Fruit fly (Drosophila melanogaster): ENCODE measurements around the gene CG43349.

CG43349 gene

dm6 chr2L:1177522-1177921, 22.5 kb upstream of the CG43349 start, which contains the start of gene CG4896 (continued):
- no peak for TF ChIP-seq Atf3 (GFP tag; optimal IDR thresholded peaks at IDR 0.05)
- TF ChIP-seq pnt (GFP tag; optimal IDR thresholded peaks at IDR 0.05), result no peak
- TF ChIP-seq crc (GFP tag; optimal IDR thresholded peaks at IDR 0.05), result no peak
- no peak for TF ChIP-seq crol (GFP tag; IDR thresholded peaks at IDR 0.05)
- TF ChIP-seq Bteb2 (GFP tag; optimal IDR thresholded peaks at IDR 0.05), result no peak
- no peak for TF ChIP-seq tll (GFP tag; optimal IDR thresholded peaks at IDR 0.05)
- TF ChIP-seq CG42726 (GFP tag; IDR thresholded peaks at IDR 0.05; ENCODE audit: partially characterized antibody), result no peak
- TF ChIP-seq CG13123 (GFP tag; optimal IDR thresholded peaks at IDR 0.05), result no peak
- peak; percentile 17 for TF ChIP-seq phol (tag; optimal IDR thresholded peaks at IDR 0.05)
- no peak for TF ChIP-seq CG11504 (tag; optimal IDR thresholded peaks at IDR 0.05)
- TF ChIP-seq dm (GFP tag; optimal IDR thresholded peaks at IDR 0.05), result no peak
- peak; percentile 28 for TF ChIP-seq ems (GFP tag; optimal IDR thresholded peaks at IDR 0.05)
- no peak for TF ChIP-seq Vsx1 (GFP tag; optimal IDR thresholded peaks at IDR 0.05)
- TF ChIP-seq CG5245 (GFP tag; optimal IDR thresholded peaks at IDR 0.05), result no peak
- no peak for TF ChIP-seq Ets65A (GFP tag)
- TF ChIP-seq sens (GFP tag), result no peak
- peak; percentile 49; the same call in 1 of the 3 replicates for TF ChIP-seq ci (GFP tag; IDR thresholded peaks at IDR 0.05)
- no peak for TF ChIP-seq CG9215 (GFP tag; IDR thresholded peaks at IDR 0.05)
- TF ChIP-seq Hey (tag; optimal IDR thresholded peaks at IDR 0.05), result no peak
- no peak for TF ChIP-seq Sry-β (GFP tag; optimal IDR thresholded peaks at IDR 0.05)
- no peak for TF ChIP-seq sqz (GFP tag; optimal IDR thresholded peaks at IDR 0.05)
- TF ChIP-seq CHES-1-like (GFP tag; optimal IDR thresholded peaks at IDR 0.05), result no peak
- no peak for TF ChIP-seq CG9932 (GFP tag; IDR thresholded peaks at IDR 0.05)
- no peak for TF ChIP-seq CG18619 (GFP tag; optimal IDR thresholded peaks at IDR 0.05)
- TF ChIP-seq CG7372 (GFP tag; IDR thresholded peaks at IDR 0.05), result no peak
- no peak for TF ChIP-seq Eip74EF (GFP tag; optimal IDR thresholded peaks at IDR 0.05)
- no peak for TF ChIP-seq CG1792 (GFP tag; optimal IDR thresholded peaks at IDR 0.05)
- no peak for TF ChIP-seq salm (tag; optimal IDR thresholded peaks at IDR 0.05)
- TF ChIP-seq pan (optimal IDR thresholded peaks at IDR 0.05), result no peak
- TF ChIP-seq pan (GFP tag; optimal IDR thresholded peaks at IDR 0.05 in 1 of 2, IDR thresholded peaks at IDR 0.05 in 1 of 2), result no peak
- TF ChIP-seq sob (GFP tag; IDR thresholded peaks at IDR 0.05), result no peak
- no peak for TF ChIP-seq CTCF (GFP tag; optimal IDR thresholded peaks at IDR 0.05)
- TF ChIP-seq gsb (GFP tag; IDR thresholded peaks at IDR 0.05), result no peak
- no peak for TF ChIP-seq CG10209 (GFP tag; optimal IDR thresholded peaks at IDR 0.05)
- TF ChIP-seq HLH54F (GFP tag; optimal IDR thresholded peaks at IDR 0.05), result no peak
- peak; percentile 36 for TF ChIP-seq zfh2 (GFP tag; optimal IDR thresholded peaks at IDR 0.05)
- no peak for TF ChIP-seq z (GFP tag; IDR thresholded peaks at IDR 0.05)
- TF ChIP-seq CG9727 (GFP tag; optimal IDR thresholded peaks at IDR 0.05), result no peak
- TF ChIP-seq ro (GFP tag; IDR thresholded peaks at IDR 0.05), result no peak
- no peak for TF ChIP-seq CG17186 (GFP tag; optimal IDR thresholded peaks at IDR 0.05)
- TF ChIP-seq ATbp (GFP tag; optimal IDR thresholded peaks at IDR 0.05), result no peak
- TF ChIP-seq CG2129 (GFP tag; IDR thresholded peaks at IDR 0.05; ENCODE audit: partially characterized antibody), result no peak
- peak; percentile 80 for TF ChIP-seq Bgb (GFP tag; IDR thresholded peaks at IDR 0.05; ENCODE audit: partially characterized antibody)
- TF ChIP-seq CG6654 (GFP tag; optimal IDR thresholded peaks at IDR 0.05), result no peak
- TF ChIP-seq GATAe (GFP tag; conservative IDR thresholded peaks at IDR 0.05), result no peak
- TF ChIP-seq CG4404 (GFP tag; IDR thresholded peaks at IDR 0.05), result no peak
- no peak for TF ChIP-seq CG7987 (GFP tag; optimal IDR thresholded peaks at IDR 0.05)
- TF ChIP-seq peb (GFP tag; IDR thresholded peaks at IDR 0.05), result no peak
- no peak for TF ChIP-seq CG10959 (GFP tag; IDR thresholded peaks at IDR 0.05)
- TF ChIP-seq exex (tag; optimal IDR thresholded peaks at IDR 0.05), result no peak
- TF ChIP-seq CG6254 (GFP tag; optimal IDR thresholded peaks at IDR 0.05), result no peak
- no peak for TF ChIP-seq Dek (tag; optimal IDR thresholded peaks at IDR 0.05)
- no peak for TF ChIP-seq CG10431 (GFP tag; optimal IDR thresholded peaks at IDR 0.05)

All from whole organism, embryonic.